Worm (Caenorhabditis elegans) whole organism, L2 larva: ENCODE measurements around the gene sid-3.
A peak's percentile ranks its signal among the peaks of the same experiment; 100 is the strongest.

Source experiments
- C34F6.9 ChIP-seq: fragments of 150-350 bp; optimal IDR thresholded peaks from 2 replicates; lab custom pipeline; 2014; ENCODE audit warnings: missing biosample characterization, missing genetic modification characterization
- F13H6.1 ChIP-seq: sonication (generic microtip); optimal IDR thresholded peaks from 2 replicates; lab custom pipeline; 2016; ENCODE audit warnings: missing genetic modification characterization, missing compliant biosample characterization
- R02D3.7 ChIP-seq: fragments of 150-350 bp; optimal IDR thresholded peaks from 2 replicates; lab custom pipeline; 2014; ENCODE audit warnings: missing biosample characterization, missing genetic modification characterization
- Y55F3AM.14 ChIP-seq: fragments of 200-800 bp; sonication (Bioruptor generic); optimal IDR thresholded peaks from 2 replicates; lab custom pipeline; 2018; ENCODE audit warnings: mild to moderate bottlenecking, missing genetic modification characterization, missing compliant biosample characterization
- ZK546.5 ChIP-seq: sonication (generic microtip); optimal IDR thresholded peaks from 2 replicates; lab custom pipeline; 2017; ENCODE audit warnings: missing biosample characterization, missing genetic modification characterization
- alr-1 ChIP-seq: fragments of 150-350 bp; optimal IDR thresholded peaks from 2 replicates; lab custom pipeline; 2014; ENCODE audit warnings: missing biosample characterization, missing genetic modification characterization
- aly-2 ChIP-seq: fragments of 150-350 bp; optimal IDR thresholded peaks from 2 replicates; lab custom pipeline; 2014; ENCODE audit warnings: missing biosample characterization, missing genetic modification characterization
- ama-1 ChIP-seq: fragments of 150-350 bp; optimal IDR thresholded peaks from 2 replicates; lab custom pipeline; 2018; ENCODE audit warnings: inconsistent platforms
- blmp-1 ChIP-seq: sonication (generic microtip); optimal IDR thresholded peaks from 2 replicates; lab custom pipeline; 2017; ENCODE audit warnings: missing genetic modification characterization, mild to moderate bottlenecking, missing compliant biosample characterization, antibody characterized with exemption, moderate library complexity; ENCODE audit not compliant: insufficient read depth
- ceh-16 ChIP-seq: fragments of 150-350 bp; optimal IDR thresholded peaks from 2 replicates; lab custom pipeline; 2014; ENCODE audit warnings: missing biosample characterization, missing genetic modification characterization
- ceh-82 ChIP-seq: fragments of 150-350 bp; optimal IDR thresholded peaks from 2 replicates; lab custom pipeline; 2014; ENCODE audit warnings: missing biosample characterization, missing genetic modification characterization
- crh-2 ChIP-seq: sonication (generic microtip); optimal IDR thresholded peaks from 2 replicates; lab custom pipeline; 2017; ENCODE audit warnings: missing biosample characterization, missing genetic modification characterization
- dmd-4 ChIP-seq: sonication (generic microtip); optimal IDR thresholded peaks from 2 replicates; lab custom pipeline; 2017; ENCODE audit warnings: missing biosample characterization, missing genetic modification characterization
- elt-1 ChIP-seq: fragments of 150-350 bp; optimal IDR thresholded peaks from 2 replicates; lab custom pipeline; 2014; ENCODE audit warnings: missing biosample characterization, missing genetic modification characterization
- elt-3 ChIP-seq: sonication (generic microtip); optimal IDR thresholded peaks from 2 replicates; lab custom pipeline; 2017; ENCODE audit warnings: missing biosample characterization, missing genetic modification characterization
- fos-1 ChIP-seq: fragments of 150-350 bp; optimal IDR thresholded peaks from 2 replicates; lab custom pipeline; 2014; ENCODE audit warnings: missing biosample characterization, missing genetic modification characterization
- gmeb-1 ChIP-seq: fragments of 150-350 bp; optimal IDR thresholded peaks from 2 replicates; lab custom pipeline; 2014; ENCODE audit warnings: missing biosample characterization, missing genetic modification characterization
- lin-11 ChIP-seq: fragments of 150-350 bp; sonication (generic microtip); optimal IDR thresholded peaks from 2 replicates; lab custom pipeline; 2014; ENCODE audit warnings: missing biosample characterization, missing genetic modification characterization, inconsistent platforms, mixed read lengths
- lin-13 ChIP-seq: fragments of 150-350 bp; optimal IDR thresholded peaks from 2 replicates; lab custom pipeline; 2014; ENCODE audit warnings: missing biosample characterization, missing genetic modification reagents, missing genetic modification characterization
- lin-39 ChIP-seq: fragments of 150-350 bp; optimal IDR thresholded peaks from 2 replicates; lab custom pipeline; 2014; ENCODE audit warnings: missing biosample characterization, missing genetic modification reagents, missing genetic modification characterization
- lsy-2 ChIP-seq, 2 experiments: fragments of 150-350 bp in 1 of 2; sonication (generic microtip) in 1 of 2; optimal IDR thresholded peaks; 2 replicates each; lab custom pipeline; 2014 to 2017; ENCODE audit warnings: missing biosample characterization in 2 of 2, missing genetic modification characterization in 2 of 2
- mab-5 ChIP-seq: fragments of 150-350 bp; optimal IDR thresholded peaks from 2 replicates; lab custom pipeline; 2014; ENCODE audit warnings: missing biosample characterization, missing genetic modification characterization
- mbf-1 ChIP-seq: sonication (generic microtip); optimal IDR thresholded peaks from 2 replicates; lab custom pipeline; 2017; ENCODE audit warnings: missing biosample characterization, missing genetic modification characterization
- mdl-1 ChIP-seq, 2 experiments: fragments of 150-350 bp in 1 of 2; sonication (generic microtip) in 1 of 2; optimal IDR thresholded peaks; 2 replicates each; lab custom pipeline; 2017; ENCODE audit warnings: missing biosample characterization in 2 of 2, missing genetic modification characterization in 2 of 2
- nhr-11 ChIP-seq: fragments of 150-350 bp; optimal IDR thresholded peaks from 2 replicates; lab custom pipeline; 2014; ENCODE audit warnings: missing biosample characterization, missing genetic modification characterization
- nhr-21 ChIP-seq: fragments of 150-350 bp; optimal IDR thresholded peaks from 2 replicates; lab custom pipeline; 2014; ENCODE audit warnings: missing biosample characterization, missing genetic modification characterization
- nhr-23 ChIP-seq: fragments of 150-350 bp; optimal IDR thresholded peaks from 2 replicates; lab custom pipeline; 2014; ENCODE audit warnings: missing biosample characterization, missing genetic modification reagents, missing genetic modification characterization
- nhr-237 ChIP-seq: fragments of 150-350 bp; optimal IDR thresholded peaks from 2 replicates; lab custom pipeline; 2014; ENCODE audit warnings: missing biosample characterization, missing genetic modification characterization
- nhr-25 ChIP-seq: fragments of 150-350 bp; sonication (generic microtip); optimal IDR thresholded peaks from 3 replicates; lab custom pipeline; 2014; ENCODE audit warnings: missing biosample characterization, missing genetic modification characterization
- nhr-77 ChIP-seq: fragments of 150-350 bp; optimal IDR thresholded peaks from 2 replicates; lab custom pipeline; 2014; ENCODE audit warnings: missing biosample characterization, missing genetic modification characterization
- sem-4 ChIP-seq: fragments of 150-350 bp; optimal IDR thresholded peaks from 2 replicates; lab custom pipeline; 2014; ENCODE audit warnings: missing biosample characterization, missing genetic modification reagents, missing genetic modification characterization
- skn-1 ChIP-seq: sonication (generic microtip); optimal IDR thresholded peaks from 2 replicates; lab custom pipeline; 2017; ENCODE audit warnings: missing biosample characterization, missing genetic modification characterization
- sma-3 ChIP-seq: sonication (generic microtip); optimal IDR thresholded peaks from 2 replicates; lab custom pipeline; 2016; ENCODE audit warnings: missing genetic modification reagents, missing genetic modification characterization, missing compliant biosample characterization
- sma-9 ChIP-seq, 2 experiments: fragments of 150-350 bp in 1 of 2; sonication (generic microtip) in 1 of 2; optimal IDR thresholded peaks; 2 replicates each; lab custom pipeline; 2014 to 2016; ENCODE audit warnings: missing genetic modification characterization in 2 of 2, mild to moderate bottlenecking in 1 of 2, missing biosample characterization in 1 of 2, missing compliant biosample characterization in 1 of 2, missing genetic modification reagents in 1 of 2, moderate library complexity in 1 of 2
- snpc-4 ChIP-seq: fragments of 150-350 bp; optimal IDR thresholded peaks from 2 replicates; lab custom pipeline; 2014; ENCODE audit warnings: missing biosample characterization, missing genetic modification characterization
- unc-39 ChIP-seq: fragments of 150-350 bp; optimal IDR thresholded peaks from 2 replicates; lab custom pipeline; 2014; ENCODE audit warnings: missing biosample characterization, missing genetic modification characterization
- unc-55 ChIP-seq: fragments of 150-350 bp; sonication (generic microtip); optimal IDR thresholded peaks from 3 replicates; lab custom pipeline; 2014; ENCODE audit warnings: missing biosample characterization, missing genetic modification reagents, missing genetic modification characterization
- zag-1 ChIP-seq: fragments of 150-350 bp; optimal IDR thresholded peaks from 2 replicates; lab custom pipeline; 2014; ENCODE audit warnings: missing biosample characterization, missing genetic modification characterization
- ztf-1 ChIP-seq: fragments of 200-800 bp; sonication (Bioruptor generic); conservative IDR thresholded peaks from 2 replicates; pipeline ENCODE4 v1.3.6; 2022; ENCODE audit warnings: missing genetic modification characterization, missing compliant biosample characterization
- ztf-4 ChIP-seq: fragments of 150-350 bp; optimal IDR thresholded peaks from 2 replicates; lab custom pipeline; 2014; ENCODE audit warnings: missing biosample characterization, missing genetic modification characterization

sid-3 gene

ce11 chrX:17203399-17203798 is 17.2 kb downstream of the sid-3 start:
- no peak for TF ChIP-seq unc-55 (GFP tag; lab: Kevin White, UChicago)
- no peak for TF ChIP-seq lin-11 (tag; lab: Kevin White, UChicago)
- TF ChIP-seq mab-5 (tag; lab: Kevin White, UChicago), result no peak
- TF ChIP-seq crh-2 (tag; lab: Kevin White, UChicago), result no peak
- no peak for TF ChIP-seq sma-9 (GFP tag; optimal IDR thresholded peaks at IDR 0.05; lab: Kevin White, UChicago)
- TF ChIP-seq sma-9 (tag; optimal IDR thresholded peaks at IDR 0.05; lab: Kevin White, UChicago), result no peak
- TF ChIP-seq nhr-237, result no peak
- no peak for TF ChIP-seq snpc-4
- no peak for TF ChIP-seq elt-1
- no peak for TF ChIP-seq nhr-11 (tag; lab: Kevin White, UChicago)
- TF ChIP-seq ama-1, result no peak
- no peak for TF ChIP-seq zag-1 (tag; lab: Kevin White, UChicago)
- TF ChIP-seq nhr-25 (tag; lab: Kevin White, UChicago), result no peak

- TF ChIP-seq fos-1 (tag; lab: Kevin White, UChicago) (peak; percentile 83), mab-5 (tag; lab: Kevin White, UChicago) (no peak), elt-3 (no peak), lin-13 (GFP tag; lab: Kevin White, UChicago) (no peak), mbf-1 (tag; lab: Kevin White, UChicago) (no peak), sma-3 (GFP tag; lab: Kevin White, UChicago) (no peak), ama-1 (no peak), ceh-82 (tag; lab: Kevin White, UChicago) (no peak), lsy-2 (tag; optimal IDR thresholded peaks at IDR 0.05; lab: Kevin White, UChicago) (no peak), crh-2 (tag; lab: Kevin White, UChicago) (peak; percentile 9), ZK546.5 (tag; lab: Kevin White, UChicago) (no peak), ztf-4 (no peak), skn-1 (tag; lab: Kevin White, UChicago) (no peak)
- TF ChIP-seq, all 48 proteins: peak for 2
Measured at ce11 chrX:17205853-17206252, 19.7 kb downstream of the sid-3 start.

- TF ChIP-seq unc-39 (tag; lab: Kevin White, UChicago) (no peak), lin-11 (tag; lab: Kevin White, UChicago) (no peak), crh-2 (tag; lab: Kevin White, UChicago) (no peak), sem-4 (no peak), nhr-237 (no peak), aly-2 (tag; lab: Kevin White, UChicago) (no peak), lin-13 (GFP tag; lab: Kevin White, UChicago) (no peak), gmeb-1 (tag; lab: Kevin White, UChicago) (no peak), mdl-1 (tag; optimal IDR thresholded peaks at IDR 0.05; lab: Kevin White, UChicago) (no peak)
Measured at ce11 chrX:17209265-17209664, 23.1 kb downstream of the sid-3 start, which contains the start of gene T08G2.2. Gene T08G2.2 (minus strand): TSS chrX:17209365.

- TF ChIP-seq nhr-21 (tag; lab: Kevin White, UChicago) (peak; percentile 46), nhr-23 (tag; lab: Kevin White, UChicago) (no peak), blmp-1 (peak; percentile 56)
Measured at ce11 chrX:17211513-17211912, 25.3 kb downstream of the sid-3 start.

ce11 chrX:17214803-17215202 is 28.6 kb downstream of the sid-3 start, which contains the start of gene acdh-10:
Gene acdh-10 (minus strand): TSS chrX:17214903.
- TF ChIP-seq nhr-77 (tag; lab: Kevin White, UChicago), result no peak
- no peak for TF ChIP-seq alr-1
- no peak for TF ChIP-seq Y55F3AM.14 (GFP tag; lab: Kevin White, UChicago)
- no peak for TF ChIP-seq lin-39 (tag; lab: Kevin White, UChicago)
- no peak for TF ChIP-seq ceh-16
- no peak for TF ChIP-seq F13H6.1 (tag; lab: Kevin White, UChicago)
- TF ChIP-seq lin-11 (tag; lab: Kevin White, UChicago), result no peak
- no peak for TF ChIP-seq C34F6.9 (tag; lab: Kevin White, UChicago)
- TF ChIP-seq unc-55 (GFP tag; lab: Kevin White, UChicago), result no peak
- TF ChIP-seq nhr-21 (tag; lab: Kevin White, UChicago), result no peak
- TF ChIP-seq ZK546.5 (tag; lab: Kevin White, UChicago), result no peak
- TF ChIP-seq ztf-1, result no peak
- no peak for TF ChIP-seq ama-1
- no peak for TF ChIP-seq R02D3.7 (tag; lab: Kevin White, UChicago)
- TF ChIP-seq lsy-2 (tag; optimal IDR thresholded peaks at IDR 0.05; lab: Kevin White, UChicago), result no peak
- TF ChIP-seq dmd-4 (tag; lab: Kevin White, UChicago), result no peak
- no peak for TF ChIP-seq gmeb-1 (tag; lab: Kevin White, UChicago)
- TF ChIP-seq ceh-82 (tag; lab: Kevin White, UChicago), result no peak
